Fruit fly (Drosophila melanogaster) whole organism, embryonic: ENCODE results near the gene Or22c.

Experiments used
- Adf1 ChIP-seq: fragments of 200-800 bp; sonication (Bioruptor generic); IDR thresholded peaks from 2 replicates; pipeline ENCODE4 v1.3.6; 2022; ENCODE audit warnings: missing biosample characterization, missing genetic modification characterization
- Aef1 ChIP-seq: fragments of 200-800 bp; sonication (Bioruptor generic); IDR thresholded peaks from 3 replicates; pipeline ENCODE4 v1.3.6; 2022; ENCODE audit warnings: missing biosample characterization, missing genetic modification characterization
- Antp ChIP-seq: fragments of 200-800 bp; sonication (Bioruptor generic); optimal IDR thresholded peaks from 3 replicates; lab custom pipeline; 2016; ENCODE audit warnings: missing biosample characterization, missing genetic modification characterization
- Atf-2 ChIP-seq: fragments of 200-800 bp; sonication (Bioruptor generic); optimal IDR thresholded peaks from 2 replicates; lab custom pipeline; 2016; ENCODE audit warnings: missing biosample characterization, missing genetic modification characterization
- Bdp1 ChIP-seq: fragments of 200-800 bp; sonication (Bioruptor generic); optimal IDR thresholded peaks from 3 replicates; lab custom pipeline; 2016; ENCODE audit warnings: missing biosample characterization, missing genetic modification characterization
- CG10209 ChIP-seq: fragments of 200-800 bp; sonication (Bioruptor generic); optimal IDR thresholded peaks from 3 replicates; lab custom pipeline; 2017; ENCODE audit warnings: missing biosample characterization, mild to moderate bottlenecking, missing genetic modification characterization, missing genetic modification reagents
- CG10565 ChIP-seq: fragments of 200-800 bp; sonication (Bioruptor generic); optimal IDR thresholded peaks from 3 replicates; lab custom pipeline; 2016; ENCODE audit warnings: missing biosample characterization, mild to moderate bottlenecking, missing genetic modification characterization
- CG11085 ChIP-seq: fragments of 200-800 bp; sonication (Bioruptor generic); IDR thresholded peaks from 2 replicates; pipeline ENCODE4 v1.3.6; 2022; ENCODE audit warnings: missing biosample characterization, missing genetic modification characterization
- CG11696 ChIP-seq: fragments of 200-800 bp; sonication (Bioruptor generic); IDR thresholded peaks from 2 replicates; pipeline ENCODE4 v1.3.6; 2022; ENCODE audit warnings: missing biosample characterization, missing genetic modification characterization
- CG11723 ChIP-seq: fragments of 200-800 bp; sonication (Bioruptor generic); optimal IDR thresholded peaks from 2 replicates; lab custom pipeline; 2017; ENCODE audit warnings: missing biosample characterization, mild to moderate bottlenecking, missing genetic modification characterization
- CG12299 ChIP-seq: fragments of 200-800 bp; sonication (Bioruptor generic); optimal IDR thresholded peaks from 2 replicates; lab custom pipeline; 2018; ENCODE audit warnings: missing biosample characterization, mild to moderate bottlenecking, missing genetic modification characterization
- CG12744 ChIP-seq: fragments of 200-800 bp; sonication (Bioruptor generic); optimal IDR thresholded peaks from 2 replicates; lab custom pipeline; 2016; ENCODE audit warnings: missing biosample characterization, missing genetic modification characterization
- CG12769 ChIP-seq: fragments of 200-800 bp; sonication (Bioruptor generic); optimal IDR thresholded peaks from 2 replicates; lab custom pipeline; 2019; ENCODE audit warnings: missing biosample characterization, mild to moderate bottlenecking, missing genetic modification characterization, moderate library complexity
- CG15514 ChIP-seq: fragments of 200-800 bp; sonication (Bioruptor generic); optimal IDR thresholded peaks from 3 replicates; lab custom pipeline; 2017; ENCODE audit warnings: missing biosample characterization, missing genetic modification characterization, mild to moderate bottlenecking, moderate library complexity, missing genetic modification reagents
- CG1602 ChIP-seq: fragments of 200-800 bp; sonication (Bioruptor generic); optimal IDR thresholded peaks from 3 replicates; lab custom pipeline; 2016; ENCODE audit warnings: missing biosample characterization, missing genetic modification characterization
- CG1603 ChIP-seq: fragments of 200-800 bp; sonication (Bioruptor generic); optimal IDR thresholded peaks from 2 replicates; lab custom pipeline; 2019; ENCODE audit warnings: missing biosample characterization, mild to moderate bottlenecking, missing genetic modification characterization, moderate library complexity
- CG1832 ChIP-seq: fragments of 200-800 bp; sonication (Bioruptor generic); optimal IDR thresholded peaks from 2 replicates; lab custom pipeline; 2017; ENCODE audit warnings: missing biosample characterization, mild to moderate bottlenecking, missing genetic modification characterization, inconsistent platforms
- CG18476 ChIP-seq: fragments of 200-800 bp; sonication (Bioruptor generic); optimal IDR thresholded peaks from 2 replicates; lab custom pipeline; 2016; ENCODE audit warnings: missing biosample characterization, mild to moderate bottlenecking, missing genetic modification characterization
- CG18619 ChIP-seq: fragments of 200-800 bp; sonication (Bioruptor generic); optimal IDR thresholded peaks from 3 replicates; lab custom pipeline; 2017; ENCODE audit warnings: missing biosample characterization, mild to moderate bottlenecking, missing genetic modification characterization
- CG2116 ChIP-seq: fragments of 200-800 bp; sonication (Bioruptor generic); optimal IDR thresholded peaks from 3 replicates; lab custom pipeline; 2018; ENCODE audit warnings: missing biosample characterization, mild to moderate bottlenecking, missing genetic modification characterization
- CG2889 ChIP-seq: fragments of 200-800 bp; sonication (Bioruptor generic); IDR thresholded peaks from 3 replicates; pipeline ENCODE4 v1.3.6; 2022; ENCODE audit warnings: missing biosample characterization, missing genetic modification characterization
- CG3065 ChIP-seq: fragments of 200-800 bp; sonication (Bioruptor generic); optimal IDR thresholded peaks from 2 replicates; lab custom pipeline; 2016; ENCODE audit warnings: missing biosample characterization, missing genetic modification characterization
- CG33557 ChIP-seq: fragments of 200-800 bp; sonication (Bioruptor generic); optimal IDR thresholded peaks from 2 replicates; lab custom pipeline; 2019; ENCODE audit warnings: missing biosample characterization, mild to moderate bottlenecking, missing genetic modification characterization, moderate library complexity
- CG3838 ChIP-seq: fragments of 200-800 bp; sonication (Bioruptor generic); optimal IDR thresholded peaks from 3 replicates; lab custom pipeline; 2016; ENCODE audit warnings: missing biosample characterization, missing genetic modification characterization
- CG4854 ChIP-seq: fragments of 200-800 bp; sonication (Bioruptor generic); optimal IDR thresholded peaks from 2 replicates; lab custom pipeline; 2016; ENCODE audit warnings: missing biosample characterization, missing genetic modification characterization, inconsistent platforms
- CG9797 ChIP-seq: fragments of 200-800 bp; sonication (Bioruptor generic); optimal IDR thresholded peaks from 3 replicates; lab custom pipeline; 2018; ENCODE audit warnings: missing biosample characterization, mild to moderate bottlenecking, missing genetic modification characterization
- Chrac-16 ChIP-seq: fragments of 200-800 bp; sonication (Bioruptor generic); optimal IDR thresholded peaks from 3 replicates; lab custom pipeline; 2016; ENCODE audit warnings: missing biosample characterization, missing genetic modification characterization
- Doc3 ChIP-seq: fragments of 200-800 bp; sonication (Bioruptor generic); IDR thresholded peaks from 3 replicates; pipeline ENCODE4 v1.3.6; 2022; ENCODE audit warnings: missing biosample characterization, missing genetic modification characterization; ENCODE audit not compliant: partially characterized antibody
- Dp ChIP-seq: fragments of 200-800 bp; sonication (Bioruptor generic); optimal IDR thresholded peaks from 2 replicates; lab custom pipeline; 2018; ENCODE audit warnings: missing biosample characterization, mild to moderate bottlenecking, missing genetic modification characterization, moderate library complexity
- E2f2 ChIP-seq: fragments of 200-800 bp; sonication (Bioruptor generic); IDR thresholded peaks from 2 replicates; pipeline ENCODE4 v1.3.6; 2022; ENCODE audit warnings: missing biosample characterization, missing genetic modification characterization
- GATAe ChIP-seq: fragments of 200-800 bp; sonication (Bioruptor generic); conservative IDR thresholded peaks from 2 replicates; pipeline ENCODE4 v1.3.6; 2022; ENCODE audit warnings: missing biosample characterization, missing genetic modification characterization
- Sry-β ChIP-seq: fragments of 200-800 bp; sonication (Bioruptor generic); optimal IDR thresholded peaks from 2 replicates; lab custom pipeline; 2018; ENCODE audit warnings: missing biosample characterization, mild to moderate bottlenecking, missing genetic modification characterization, moderate library complexity
- br ChIP-seq: fragments of >200 bp; optimal IDR thresholded peaks from 2 replicates; lab custom pipeline; 2017
- bsh ChIP-seq, 2 experiments: fragments of 200-800 bp; sonication (Bioruptor generic); optimal IDR thresholded peaks; 2 replicates each; lab custom pipeline; 2017 to 2018; ENCODE audit warnings: mild to moderate bottlenecking in 2 of 2, missing biosample characterization in 2 of 2, missing genetic modification characterization in 2 of 2, moderate library complexity in 1 of 2
- crp ChIP-seq, 2 experiments: fragments of 200-800 bp; sonication (Bioruptor generic); optimal IDR thresholded peaks; 2 replicates in 1 of 2; 3 replicates in 1 of 2; lab custom pipeline; 2017; ENCODE audit warnings: missing biosample characterization in 2 of 2, missing genetic modification characterization in 2 of 2, mild to moderate bottlenecking in 1 of 2, moderate library complexity in 1 of 2
- da ChIP-seq: fragments of 200-800 bp; sonication (Bioruptor generic); optimal IDR thresholded peaks from 2 replicates; lab custom pipeline; 2016; ENCODE audit warnings: missing biosample characterization, missing genetic modification characterization
- ems ChIP-seq: fragments of 200-800 bp; sonication (Bioruptor generic); optimal IDR thresholded peaks from 3 replicates; lab custom pipeline; 2016; ENCODE audit warnings: missing biosample characterization, missing genetic modification characterization
- gce ChIP-seq: fragments of 200-800 bp; sonication (Bioruptor generic); IDR thresholded peaks from 3 replicates; pipeline ENCODE4 v1.3.6; 2022; ENCODE audit warnings: missing biosample characterization, missing genetic modification characterization
- grn ChIP-seq: fragments of 200-800 bp; sonication (Bioruptor generic); optimal IDR thresholded peaks from 3 replicates; lab custom pipeline; 2017; ENCODE audit warnings: missing biosample characterization, missing genetic modification characterization
- lola ChIP-seq, 3 experiments: fragments of >200 bp in 2 of 3; fragments of 200-800 bp in 1 of 3; sonication (Bioruptor generic) in 1 of 3; optimal IDR thresholded peaks; 2 replicates each; lab custom pipeline; 2017 to 2019; ENCODE audit warnings: missing biosample characterization in 3 of 3, missing genetic modification characterization in 3 of 3, mild to moderate bottlenecking in 1 of 3, moderate library complexity in 1 of 3
- nmo ChIP-seq: fragments of 200-800 bp; sonication (Bioruptor generic); optimal IDR thresholded peaks from 2 replicates; lab custom pipeline; 2018; ENCODE audit warnings: missing biosample characterization, mild to moderate bottlenecking, missing genetic modification characterization, moderate library complexity
- nom ChIP-seq: fragments of 200-800 bp; sonication (Bioruptor generic); optimal IDR thresholded peaks from 2 replicates; lab custom pipeline; 2017; ENCODE audit warnings: missing biosample characterization, missing genetic modification characterization, mild to moderate bottlenecking, moderate library complexity, missing genetic modification reagents
- otp ChIP-seq: fragments of 200-800 bp; sonication (Bioruptor generic); IDR thresholded peaks from 3 replicates; pipeline ENCODE4, ENCODE4 v1.3.6; 2022; ENCODE audit warnings: missing biosample characterization, missing genetic modification characterization
- phol ChIP-seq: fragments of 200-800 bp; sonication (Bioruptor generic); optimal IDR thresholded peaks from 3 replicates; lab custom pipeline; 2018; ENCODE audit warnings: missing biosample characterization, mild to moderate bottlenecking, missing genetic modification characterization, moderate library complexity
- prd ChIP-seq, 3 experiments: fragments of >200 bp in 2 of 3; fragments of 200-800 bp in 1 of 3; sonication (Bioruptor generic) in 1 of 3; optimal IDR thresholded peaks in 2 of 3; IDR thresholded peaks in 1 of 3; 2 replicates in 2 of 3; 3 replicates in 1 of 3; pipeline versions ENCODE4 v1.3.6 to Lab custom; 2017 to 2022; ENCODE audit warnings: missing biosample characterization in 1 of 3, missing genetic modification characterization in 1 of 3
- sc ChIP-seq, 3 experiments: fragments of >200 bp in 2 of 3; fragments of 200-800 bp in 1 of 3; sonication (Bioruptor generic) in 1 of 3; optimal IDR thresholded peaks; 2 replicates in 2 of 3; 3 replicates in 1 of 3; lab custom pipeline; 2017; ENCODE audit warnings: mild to moderate bottlenecking in 1 of 3, missing biosample characterization in 1 of 3, missing genetic modification characterization in 1 of 3, missing genetic modification reagents in 1 of 3
- seq ChIP-seq: fragments of 200-800 bp; sonication (Bioruptor generic); IDR thresholded peaks from 2 replicates; pipeline ENCODE4 v1.3.6; 2022; ENCODE audit warnings: missing biosample characterization, missing genetic modification characterization
- tll ChIP-seq, 2 experiments: fragments of 200-800 bp in 1 of 2; fragments of >200 bp in 1 of 2; sonication (Bioruptor generic) in 1 of 2; optimal IDR thresholded peaks; 2 replicates each; lab custom pipeline; 2017 to 2019; ENCODE audit warnings: missing biosample characterization in 2 of 2, missing genetic modification characterization in 2 of 2, mild to moderate bottlenecking in 1 of 2, moderate library complexity in 1 of 2

Or22c gene

DNA sequence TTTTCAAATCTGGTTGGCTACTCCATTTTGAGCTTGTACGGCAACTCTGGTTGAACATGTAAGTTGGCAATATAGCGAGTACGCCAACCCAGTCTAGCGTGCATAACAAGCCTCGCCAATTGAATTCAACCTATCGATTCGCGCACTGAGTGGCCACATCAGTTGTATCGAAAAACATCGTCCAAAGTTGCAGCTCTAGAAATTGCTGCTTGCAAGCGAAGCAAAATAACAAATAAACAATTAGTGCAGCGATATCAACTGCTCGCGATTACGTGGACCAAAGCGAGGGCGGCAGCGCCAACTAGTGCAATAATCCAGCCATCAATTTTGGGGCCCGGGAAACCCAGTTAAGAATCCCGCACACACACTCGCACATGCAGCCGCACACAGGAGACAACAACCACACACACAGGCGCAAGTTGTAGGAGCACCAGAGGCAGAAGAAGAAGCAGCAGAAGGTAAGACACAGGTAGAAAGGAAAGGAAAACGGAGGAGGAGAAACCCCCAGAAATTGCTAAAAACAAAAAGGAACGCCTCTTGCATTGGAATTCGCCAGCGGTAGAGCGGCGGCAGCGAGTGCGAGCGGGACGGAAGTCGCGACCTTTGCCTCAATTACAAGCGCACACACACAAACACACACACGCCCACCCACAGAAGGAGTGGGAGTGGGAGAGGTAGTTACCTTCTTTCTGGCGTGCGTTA is 16.7 kb upstream of the Or22c start (continued):
- peak; percentile 55 for TF ChIP-seq Bdp1 (GFP tag; lab: Kevin White, UChicago)
- peak; percentile 90 for TF ChIP-seq Doc3 (GFP tag; lab: Robert Waterston, UW)
- no peak for TF ChIP-seq grn (GFP tag; lab: Kevin White, UChicago)
- peak; percentile 98 for TF ChIP-seq CG4854 (GFP tag; lab: Kevin White, UChicago)
- no peak for TF ChIP-seq CG11696 (GFP tag; lab: Robert Waterston, UW)
- peak; percentile 22 for TF ChIP-seq ems (GFP tag; lab: Kevin White, UChicago)
- no peak for TF ChIP-seq da
- peak; percentile 84 for TF ChIP-seq nmo (GFP tag; lab: Kevin White, UChicago)
- TF ChIP-seq CG1602 (GFP tag; lab: Kevin White, UChicago) = no peak
- TF ChIP-seq Sry-β (GFP tag; lab: Kevin White, UChicago) = peak; percentile 7
- no peak for TF ChIP-seq CG11723 (GFP tag; lab: Kevin White, UChicago)
- no peak for TF ChIP-seq CG33557 (GFP tag; lab: Kevin White, UChicago)
- TF ChIP-seq phol = peak; percentile 62
- TF ChIP-seq CG18476 = no peak
- peak in 1 of 2 experiments; percentile 58 for TF ChIP-seq crp (GFP tag; optimal IDR thresholded peaks at IDR 0.05; lab: Kevin White, UChicago)
- no peak for TF ChIP-seq tll (GFP tag; optimal IDR thresholded peaks at IDR 0.05; lab: Kevin White, UChicago)
- no peak for TF ChIP-seq seq (GFP tag; lab: Robert Waterston, UW)
- no peak for TF ChIP-seq gce (GFP tag; lab: Robert Waterston, UW)
- peak; percentile 38 for TF ChIP-seq Antp (GFP tag; lab: Kevin White, UChicago)
- TF ChIP-seq CG2116 (GFP tag; lab: Kevin White, UChicago) = peak; percentile 87
- TF ChIP-seq Adf1 (GFP tag; lab: Robert Waterston, UW) = no peak
- TF ChIP-seq CG2889 (GFP tag; lab: Robert Waterston, UW) = no peak
- TF ChIP-seq CG12299 (tag; lab: Kevin White, UChicago) = no peak
- TF ChIP-seq Aef1 (GFP tag; lab: Robert Waterston, UW) = no peak
- no peak for TF ChIP-seq otp (GFP tag; lab: Robert Waterston, UW)
- no peak for TF ChIP-seq CG11085 (GFP tag; lab: Robert Waterston, UW)
- TF ChIP-seq nom (GFP tag; lab: Kevin White, UChicago) = peak; percentile 56
- TF ChIP-seq bsh (GFP tag; optimal IDR thresholded peaks at IDR 0.05; lab: Kevin White, UChicago) = no peak
- TF ChIP-seq Atf-2 (GFP tag; lab: Kevin White, UChicago) = no peak
- no peak for TF ChIP-seq CG12744
- TF ChIP-seq CG15514 = peak; percentile 78
- peak; percentile 63 for TF ChIP-seq CG9797 (GFP tag; lab: Kevin White, UChicago)
- peak; percentile 98 for TF ChIP-seq E2f2
- no peak for TF ChIP-seq sc (optimal IDR thresholded peaks at IDR 0.05; lab: Kevin White, UChicago)
- TF ChIP-seq sc (GFP tag; optimal IDR thresholded peaks at IDR 0.05; lab: Kevin White, UChicago) = no peak
- TF ChIP-seq Dp (GFP tag; lab: Kevin White, UChicago) = peak; percentile 97
- TF ChIP-seq CG10209 (GFP tag; lab: Kevin White, UChicago) = no peak
- TF ChIP-seq CG1603 (tag; lab: Kevin White, UChicago) = peak; percentile 95
- peak; percentile 61 for TF ChIP-seq CG1832 (GFP tag; lab: Kevin White, UChicago)
- TF ChIP-seq CG12769 (tag; lab: Kevin White, UChicago) = peak; percentile 55
- TF ChIP-seq prd (optimal IDR thresholded peaks at IDR 0.05; lab: Kevin White, UChicago) = no peak
- TF ChIP-seq prd (GFP tag; IDR thresholded peaks at IDR 0.05; lab: Robert Waterston, UW) = peak; percentile 41; the same call in 1 of the 3 replicates
- TF ChIP-seq GATAe (GFP tag; lab: Robert Waterston, UW) = no peak
- no peak for TF ChIP-seq CG18619
- TF ChIP-seq Chrac-16 = no peak
- TF ChIP-seq CG3838 = no peak
- no peak for TF ChIP-seq lola (GFP tag; optimal IDR thresholded peaks at IDR 0.05; lab: Kevin White, UChicago)
- no peak for TF ChIP-seq br
- no peak for TF ChIP-seq CG3065 (GFP tag; lab: Kevin White, UChicago)
- TF ChIP-seq CG10565 (GFP tag; lab: Kevin White, UChicago) = no peak
